Worm (Caenorhabditis elegans) whole organism, L3 larva: Measurements from ENCODE around the gene frl-1.

ENCODE experiments used
- ama-1 ChIP-seq: fragments of 150-350 bp; optimal IDR thresholded peaks from 2 replicates; lab custom pipeline; 2018
- ceh-9 ChIP-seq: sonication (generic microtip); optimal IDR thresholded peaks from 2 replicates; lab custom pipeline; 2018; ENCODE audit warnings: missing biosample characterization, missing genetic modification characterization
- egl-27 ChIP-seq: sonication (generic microtip); optimal IDR thresholded peaks from 4 replicates; lab custom pipeline; 2017; ENCODE audit warnings: missing biosample characterization, missing genetic modification reagents, missing genetic modification characterization
- elt-2 ChIP-seq: sonication (generic microtip); optimal IDR thresholded peaks from 2 replicates; lab custom pipeline; 2016; ENCODE audit warnings: missing genetic modification reagents, mild to moderate bottlenecking, missing genetic modification characterization, missing compliant biosample characterization
- fos-1 ChIP-seq: fragments of 150-350 bp; optimal IDR thresholded peaks from 2 replicates; lab custom pipeline; 2014; ENCODE audit warnings: missing biosample characterization, missing genetic modification characterization
- lsy-12 ChIP-seq: sonication (generic microtip); optimal IDR thresholded peaks from 2 replicates; lab custom pipeline; 2016; ENCODE audit warnings: mild to moderate bottlenecking, missing genetic modification characterization, missing compliant biosample characterization
- mdl-1 ChIP-seq: fragments of 150-350 bp; optimal IDR thresholded peaks from 2 replicates; lab custom pipeline; 2014; ENCODE audit warnings: missing biosample characterization, missing genetic modification characterization
- nhr-12 ChIP-seq: fragments of 150-350 bp; optimal IDR thresholded peaks from 2 replicates; lab custom pipeline; 2014; ENCODE audit warnings: missing biosample characterization, missing genetic modification characterization
- nhr-23 ChIP-seq: fragments of 150-350 bp; optimal IDR thresholded peaks from 2 replicates; lab custom pipeline; 2014; ENCODE audit warnings: missing biosample characterization, missing genetic modification reagents, missing genetic modification characterization
- nhr-76 ChIP-seq: fragments of 150-350 bp; sonication (generic microtip); optimal IDR thresholded peaks from 5 replicates; lab custom pipeline; 2014; ENCODE audit warnings: missing biosample characterization, missing genetic modification characterization
- pha-4 ChIP-seq: fragments of 150-350 bp; optimal IDR thresholded peaks from 2 replicates; lab custom pipeline; 2014; ENCODE audit warnings: missing biosample characterization, missing genetic modification reagents, missing genetic modification characterization
- snpc-4 ChIP-seq: fragments of 150-350 bp; optimal IDR thresholded peaks from 2 replicates; lab custom pipeline; 2014; ENCODE audit warnings: missing biosample characterization, missing genetic modification characterization
- unc-62 ChIP-seq: fragments of 150-350 bp; sonication (generic microtip); optimal IDR thresholded peaks from 4 replicates; lab custom pipeline; 2014; ENCODE audit warnings: missing biosample characterization, missing genetic modification reagents, missing genetic modification characterization

ce11 chrIII:2091367-2091766, 32.6 kb upstream of the frl-1 start:
- no peak for TF ChIP-seq egl-27
- TF ChIP-seq ceh-9 (tag; lab: Kevin White, UChicago) = no peak
- no peak for TF ChIP-seq lsy-12 (tag; lab: Kevin White, UChicago)
- TF ChIP-seq ama-1 = no peak
- no peak for TF ChIP-seq nhr-76
- no peak for TF ChIP-seq mdl-1
- TF ChIP-seq pha-4 (tag; lab: Kevin White, UChicago) = no peak
- TF ChIP-seq fos-1 (tag; lab: Kevin White, UChicago) = no peak
- TF ChIP-seq unc-62 (GFP tag; lab: Kevin White, UChicago) = no peak
- TF ChIP-seq elt-2 (tag; lab: Kevin White, UChicago) = peak; percentile 66
- TF ChIP-seq snpc-4 (tag; lab: Kevin White, UChicago) = no peak
- no peak for TF ChIP-seq nhr-12 (tag; lab: Kevin White, UChicago)
- TF ChIP-seq nhr-23 (tag; lab: Kevin White, UChicago) = no peak
